Fruit fly (Drosophila melanogaster): ENCODE measurements around the gene thw.

thw gene

DNA sequence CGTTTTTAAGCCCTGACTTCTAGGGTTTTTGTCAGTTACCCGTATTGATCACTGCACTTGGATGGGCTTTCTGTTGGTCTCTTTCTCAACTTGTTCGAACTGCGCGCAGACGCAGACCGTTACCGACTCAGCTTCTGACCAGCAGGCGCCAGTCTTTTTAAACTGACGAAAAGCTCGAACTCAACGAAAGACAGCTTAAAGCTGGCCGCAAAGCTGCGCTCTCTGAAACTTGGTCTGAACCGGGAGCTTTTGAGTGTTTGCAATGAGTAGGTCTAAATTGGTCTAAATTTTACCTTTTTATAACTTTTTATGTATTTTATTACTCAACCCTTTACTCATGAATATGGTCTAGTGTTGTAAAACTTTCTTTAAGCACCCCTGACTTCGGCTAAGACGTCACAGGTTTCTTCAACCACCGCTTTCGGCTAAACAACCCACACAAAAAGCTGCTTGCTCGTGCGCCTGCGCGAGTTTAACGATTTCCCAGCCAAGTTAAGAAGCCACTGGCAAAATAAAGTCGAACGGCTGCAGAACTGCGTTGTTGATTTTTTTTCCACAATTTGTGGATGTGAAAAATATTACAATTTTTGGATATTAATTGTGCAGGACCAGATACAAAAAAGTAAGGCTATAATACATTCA is 41.5 kb downstream of the thw start, which contains the start of the genes Gld and Syt4 (continued):
- TF ChIP-seq pfk (GFP tag; optimal IDR thresholded peaks at IDR 0.05) (no peak), z (GFP tag; IDR thresholded peaks at IDR 0.05) (peak; percentile 59; the same call in 1 of the 3 replicates), E2f2 (GFP tag; IDR thresholded peaks at IDR 0.05) (peak; percentile 55), CG9727 (GFP tag; optimal IDR thresholded peaks at IDR 0.05) (no peak), slbo (GFP tag; IDR thresholded peaks at IDR 0.05) (no peak), bbx (GFP tag; IDR thresholded peaks at IDR 0.05; ENCODE audit: partially characterized antibody) (no peak), CkIIα-i1 (GFP tag; IDR thresholded peaks at IDR 0.05) (no peak), onecut (GFP tag; IDR thresholded peaks at IDR 0.05) (peak; percentile 96), twi (tag; optimal IDR thresholded peaks at IDR 0.05) (no peak), bcd (GFP tag; optimal IDR thresholded peaks at IDR 0.05) (no peak), Hr39 (optimal IDR thresholded peaks at IDR 0.05) (no peak), CG4820 (GFP tag; optimal IDR thresholded peaks at IDR 0.05) (no peak), CG6854 (GFP tag; optimal IDR thresholded peaks at IDR 0.05) (no peak), odd (GFP tag; optimal IDR thresholded peaks at IDR 0.05) (no peak), CG4707 (GFP tag; optimal IDR thresholded peaks at IDR 0.05) (no peak), CG15073 (GFP tag; optimal IDR thresholded peaks at IDR 0.05) (no peak), scrt (GFP tag; optimal IDR thresholded peaks at IDR 0.05) (peak; percentile 27), CG7963 (GFP tag; IDR thresholded peaks at IDR 0.05; ENCODE audit: partially characterized antibody) (no peak), CG3281 (GFP tag; optimal IDR thresholded peaks at IDR 0.05) (no peak), CG17328 (GFP tag; IDR thresholded peaks at IDR 0.05) (no peak), CG30431 (GFP tag; optimal IDR thresholded peaks at IDR 0.05) (no peak), sr (GFP tag; IDR thresholded peaks at IDR 0.05) (no peak), ewg (GFP tag; optimal IDR thresholded peaks at IDR 0.05) (peak; percentile 91), run (tag; optimal IDR thresholded peaks at IDR 0.05) (no peak), org-1 (GFP tag; optimal IDR thresholded peaks at IDR 0.05) (no peak), CG18476 (GFP tag; optimal IDR thresholded peaks at IDR 0.05) (no peak), Myb (GFP tag; optimal IDR thresholded peaks at IDR 0.05) (no peak), CG8388 (GFP tag; optimal IDR thresholded peaks at IDR 0.05) (no peak), CG13894 (tag; optimal IDR thresholded peaks at IDR 0.05) (no peak), CG8765 (GFP tag; IDR thresholded peaks at IDR 0.05) (no peak), yki (optimal IDR thresholded peaks at IDR 0.05) (no peak), CG7928 (GFP tag; optimal IDR thresholded peaks at IDR 0.05) (no peak), az2 (GFP tag; optimal IDR thresholded peaks at IDR 0.05) (no peak), CG6272 (GFP tag; IDR thresholded peaks at IDR 0.05) (no peak), CG2120 (GFP tag; optimal IDR thresholded peaks at IDR 0.05) (no peak), CG18011 (GFP tag; optimal IDR thresholded peaks at IDR 0.05) (peak; percentile 95), Dp (GFP tag; optimal IDR thresholded peaks at IDR 0.05) (peak; percentile 43), toy (GFP tag; IDR thresholded peaks at IDR 0.05) (no peak), pzg (GFP tag; optimal IDR thresholded peaks at IDR 0.05) (peak; percentile 19), stwl (tag; optimal IDR thresholded peaks at IDR 0.05) (no peak), CG32767 (GFP tag; IDR thresholded peaks at IDR 0.05) (no peak), CG14667 (GFP tag; IDR thresholded peaks at IDR 0.05) (no peak), CHES-1-like (GFP tag; optimal IDR thresholded peaks at IDR 0.05) (no peak), aop (GFP tag; IDR thresholded peaks at IDR 0.05) (no peak), CG12744 (GFP tag; optimal IDR thresholded peaks at IDR 0.05) (no peak), CG6689 (GFP tag; IDR thresholded peaks at IDR 0.05) (no peak), ara (GFP tag; IDR thresholded peaks at IDR 0.05) (no peak), CG2889 (GFP tag; IDR thresholded peaks at IDR 0.05) (no peak), CG14710 (tag; optimal IDR thresholded peaks at IDR 0.05) (no peak), ind (GFP tag; optimal IDR thresholded peaks at IDR 0.05) (no peak), Hr51 (GFP tag; optimal IDR thresholded peaks at IDR 0.05) (no peak), CG9437 (GFP tag; optimal IDR thresholded peaks at IDR 0.05) (no peak)
